Fruit fly (Drosophila melanogaster) whole organism, wandering third instar larva: ENCODE measurements around the gene Sod1.

ENCODE experiments used
- CG9705 ChIP-seq: fragments of 200-800 bp; sonication (Bioruptor generic); optimal IDR thresholded peaks from 2 replicates; lab custom pipeline; 2018; ENCODE audit warnings: missing biosample characterization, mild to moderate bottlenecking, missing genetic modification characterization
- Dfd ChIP-seq: fragments of >200 bp; optimal IDR thresholded peaks from 2 replicates; lab custom pipeline; 2017; ENCODE audit warnings: missing biosample characterization, missing genetic modification characterization
- GATAd ChIP-seq: sonication (Bioruptor generic); optimal IDR thresholded peaks from 2 replicates; lab custom pipeline; 2016; ENCODE audit warnings: missing biosample characterization, missing genetic modification characterization
- HLH106 ChIP-seq: fragments of 200-800 bp; optimal IDR thresholded peaks from 3 replicates; lab custom pipeline; 2019; ENCODE audit warnings: missing biosample characterization, mild to moderate bottlenecking, missing genetic modification characterization, moderate library complexity
- Hr83 ChIP-seq: fragments of 200-300 bp; sonication (Bioruptor generic); optimal IDR thresholded peaks from 2 replicates; lab custom pipeline; 2016; ENCODE audit warnings: missing biosample characterization, mild to moderate bottlenecking, missing genetic modification characterization, moderate library complexity; ENCODE audit not compliant: poor library complexity, severe bottlenecking
- Myc ChIP-seq: fragments of >200 bp; optimal IDR thresholded peaks from 2 replicates; lab custom pipeline; 2017
- br ChIP-seq: fragments of 200-800 bp; sonication (Bioruptor generic); optimal IDR thresholded peaks from 2 replicates; lab custom pipeline; 2016; ENCODE audit warnings: missing biosample characterization, missing genetic modification characterization
- foxo ChIP-seq, 2 experiments: fragments of 200-800 bp; sonication (Bioruptor generic); optimal IDR thresholded peaks; 2 replicates in 1 of 2; 3 replicates in 1 of 2; lab custom pipeline; 2016 to 2017; ENCODE audit warnings: missing biosample characterization in 2 of 2, missing genetic modification characterization in 2 of 2
- pan ChIP-seq: fragments of >200 bp; optimal IDR thresholded peaks from 2 replicates; lab custom pipeline; 2017
- psq ChIP-seq: fragments of 200-800 bp; sonication (Bioruptor generic); optimal IDR thresholded peaks from 3 replicates; lab custom pipeline; 2017; ENCODE audit warnings: missing biosample characterization, mild to moderate bottlenecking, missing genetic modification characterization, moderate library complexity
- sage ChIP-seq: fragments of 200-800 bp; sonication (Bioruptor generic); optimal IDR thresholded peaks from 2 replicates; lab custom pipeline; 2016; ENCODE audit warnings: missing biosample characterization, mild to moderate bottlenecking, missing genetic modification characterization
- sv ChIP-seq: fragments of 200-800 bp; sonication (Bioruptor generic); optimal IDR thresholded peaks from 3 replicates; lab custom pipeline; 2016; ENCODE audit warnings: missing biosample characterization, missing genetic modification characterization
- usp ChIP-seq: fragments of >200 bp; optimal IDR thresholded peaks from 2 replicates; lab custom pipeline; 2017; ENCODE audit warnings: missing biosample characterization, missing genetic modification characterization
- woc ChIP-seq: sonication (Bioruptor generic); optimal IDR thresholded peaks from 2 replicates; lab custom pipeline; 2016; ENCODE audit warnings: missing biosample characterization, mild to moderate bottlenecking, missing genetic modification characterization

DNA sequence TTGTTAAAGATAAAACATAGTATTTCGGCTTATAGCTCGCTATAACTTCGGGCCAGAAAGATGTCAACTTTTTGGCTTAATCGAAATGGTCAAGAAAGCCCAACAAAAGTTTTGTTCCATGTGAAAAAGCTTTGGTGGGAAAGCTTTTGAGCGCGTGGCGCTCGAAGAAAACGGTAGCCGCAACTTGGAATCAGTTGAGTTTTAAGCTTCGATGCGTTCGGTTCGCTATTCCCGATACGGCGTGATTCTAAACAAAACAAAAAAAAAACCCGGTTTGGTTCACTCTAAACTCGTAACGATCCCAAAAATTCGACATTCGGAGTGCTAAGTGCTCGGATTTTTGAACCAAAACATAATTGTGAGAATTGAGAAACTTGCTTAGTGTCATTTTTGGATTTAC is 22.3 kb upstream of the Sod1 start, which contains the start of gene IRSp53:
- TF ChIP-seq psq (GFP tag; lab: Kevin White, UChicago) (no peak), Dfd (GFP tag; lab: Kevin White, UChicago) (no peak), Myc (lab: Kevin White, UChicago) (no peak), GATAd (no peak), HLH106 (tag; lab: Kevin White, UChicago) (no peak), sage (GFP tag; lab: Kevin White, UChicago) (no peak), CG9705 (GFP tag; lab: Kevin White, UChicago) (no peak), foxo (GFP tag; optimal IDR thresholded peaks at IDR 0.05; lab: Kevin White, UChicago) (no peak), usp (no peak), br (no peak), woc (GFP tag; lab: Kevin White, UChicago) (no peak), sv (GFP tag; lab: Kevin White, UChicago) (no peak), pan (lab: Kevin White, UChicago) (no peak), Hr83 (no peak)
